Fruit fly (Drosophila melanogaster): ENCODE data around the gene CG34367.

dm6 chr2L:10303786-10304185 lies 49.9 kb downstream of the CG34367 start, which contains the start of gene nmd:
- TF ChIP-seq pan (optimal IDR thresholded peaks at IDR 0.05) (no peak), usp (GFP tag; optimal IDR thresholded peaks at IDR 0.05) (no peak), psq (optimal IDR thresholded peaks at IDR 0.05) (no peak)
